Fruit fly (Drosophila melanogaster) whole organism, embryonic: ENCODE results near the gene CDase.

ENCODE experiments used
- B-H2 ChIP-seq: fragments of 200-800 bp; sonication (Bioruptor generic); optimal IDR thresholded peaks from 2 replicates; lab custom pipeline; 2018; ENCODE audit warnings: missing biosample characterization, mild to moderate bottlenecking, missing genetic modification characterization
- BEAF-32 ChIP-seq: fragments of 200-800 bp; sonication (Bioruptor generic); optimal IDR thresholded peaks from 3 replicates; lab custom pipeline; 2017; ENCODE audit warnings: missing biosample characterization, missing genetic modification characterization, mild to moderate bottlenecking, moderate library complexity, missing genetic modification reagents
- CG12104 ChIP-seq: fragments of 200-800 bp; sonication (Bioruptor generic); optimal IDR thresholded peaks from 3 replicates; lab custom pipeline; 2016; ENCODE audit warnings: missing biosample characterization, missing genetic modification characterization
- CG15514 ChIP-seq: fragments of 200-800 bp; sonication (Bioruptor generic); optimal IDR thresholded peaks from 3 replicates; lab custom pipeline; 2017; ENCODE audit warnings: missing biosample characterization, missing genetic modification characterization, mild to moderate bottlenecking, moderate library complexity, missing genetic modification reagents
- CG1603 ChIP-seq: fragments of 200-800 bp; sonication (Bioruptor generic); optimal IDR thresholded peaks from 2 replicates; lab custom pipeline; 2019; ENCODE audit warnings: missing biosample characterization, mild to moderate bottlenecking, missing genetic modification characterization, moderate library complexity
- CG31365 ChIP-seq: fragments of 200-800 bp; sonication (Bioruptor generic); optimal IDR thresholded peaks from 2 replicates; lab custom pipeline; 2018; ENCODE audit warnings: missing biosample characterization, mild to moderate bottlenecking, missing genetic modification characterization
- CG32532 ChIP-seq: fragments of 200-800 bp; sonication (Bioruptor generic); IDR thresholded peaks from 2 replicates; pipeline ENCODE4 v1.3.6; 2022; ENCODE audit warnings: missing biosample characterization, missing genetic modification characterization
- CG3407 ChIP-seq: fragments of 200-800 bp; sonication (Bioruptor generic); optimal IDR thresholded peaks from 2 replicates; lab custom pipeline; 2018; ENCODE audit warnings: missing biosample characterization, mild to moderate bottlenecking, missing genetic modification characterization
- CG4854 ChIP-seq: fragments of 200-800 bp; sonication (Bioruptor generic); optimal IDR thresholded peaks from 2 replicates; lab custom pipeline; 2016; ENCODE audit warnings: missing biosample characterization, missing genetic modification characterization, inconsistent platforms
- CG6683 ChIP-seq: fragments of 200-800 bp; sonication (Bioruptor generic); optimal IDR thresholded peaks from 2 replicates; lab custom pipeline; 2017; ENCODE audit warnings: missing biosample characterization, mild to moderate bottlenecking, missing genetic modification characterization, missing genetic modification reagents
- CG6791 ChIP-seq: fragments of 200-800 bp; sonication (Bioruptor generic); IDR thresholded peaks from 3 replicates; pipeline ENCODE4 v1.3.6; 2022; ENCODE audit warnings: missing biosample characterization, missing genetic modification characterization; ENCODE audit not compliant: partially characterized antibody
- CG7963 ChIP-seq: fragments of 200-800 bp; sonication (Bioruptor generic); IDR thresholded peaks from 3 replicates; pipeline ENCODE4 v1.3.6; 2022; ENCODE audit warnings: missing biosample characterization, missing genetic modification characterization; ENCODE audit not compliant: partially characterized antibody
- CG7987 ChIP-seq: fragments of 200-800 bp; sonication (Bioruptor generic); optimal IDR thresholded peaks from 2 replicates; lab custom pipeline; 2018; ENCODE audit warnings: missing biosample characterization, mild to moderate bottlenecking, missing genetic modification characterization, moderate library complexity
- CG8478 ChIP-seq: fragments of >200 bp; optimal IDR thresholded peaks from 2 replicates; lab custom pipeline; 2018
- Deaf1 ChIP-seq: fragments of 200-800 bp; optimal IDR thresholded peaks from 3 replicates; lab custom pipeline; 2019; ENCODE audit warnings: missing biosample characterization, mild to moderate bottlenecking, missing genetic modification characterization, moderate library complexity
- E2f1 ChIP-seq: fragments of 200-800 bp; sonication (Bioruptor generic); IDR thresholded peaks from 2 replicates; pipeline ENCODE4 v1.3.6; 2022; ENCODE audit warnings: missing biosample characterization, missing genetic modification characterization
- Ets65A ChIP-seq: fragments of 200-800 bp; sonication (Bioruptor generic); peaks from one replicate; lab custom pipeline; 2016; ENCODE audit warnings: missing biosample characterization, missing genetic modification characterization
- Hey ChIP-seq: fragments of 200-800 bp; sonication (Bioruptor generic); optimal IDR thresholded peaks from 3 replicates; lab custom pipeline; 2018; ENCODE audit warnings: missing biosample characterization, mild to moderate bottlenecking, missing genetic modification characterization
- HmgD ChIP-seq: fragments of 200-800 bp; sonication (Bioruptor generic); optimal IDR thresholded peaks from 3 replicates; lab custom pipeline; 2016; ENCODE audit warnings: missing biosample characterization, missing genetic modification characterization
- Hmr ChIP-seq: fragments of 200-800 bp; sonication (Bioruptor generic); optimal IDR thresholded peaks from 3 replicates; lab custom pipeline; 2017; ENCODE audit warnings: mild to moderate bottlenecking, missing biosample characterization, missing genetic modification reagents, missing genetic modification characterization
- Lim3 ChIP-seq: fragments of 200-800 bp; sonication (Bioruptor generic); IDR thresholded peaks from 2 replicates; pipeline ENCODE4 v1.3.6; 2022; ENCODE audit warnings: missing biosample characterization, missing genetic modification characterization
- MBD-R2 ChIP-seq: fragments of 200-800 bp; sonication (Bioruptor generic); IDR thresholded peaks from 2 replicates; pipeline ENCODE4 v1.3.6; 2022; ENCODE audit warnings: missing biosample characterization, missing genetic modification characterization
- Nf-YC ChIP-seq: fragments of 200-800 bp; optimal IDR thresholded peaks from 3 replicates; lab custom pipeline; 2019; ENCODE audit warnings: missing biosample characterization, mild to moderate bottlenecking, missing genetic modification characterization, moderate library complexity
- PHDP ChIP-seq: fragments of 200-800 bp; sonication (Bioruptor generic); optimal IDR thresholded peaks from 3 replicates; lab custom pipeline; 2018; ENCODE audit warnings: missing biosample characterization, mild to moderate bottlenecking, missing genetic modification characterization, moderate library complexity
- Ravus ChIP-seq: fragments of 200-800 bp; sonication (Bioruptor generic); IDR thresholded peaks from 2 replicates; pipeline ENCODE4 v1.3.6; 2022; ENCODE audit warnings: missing biosample characterization, missing genetic modification characterization
- Side ChIP-seq: fragments of 200-800 bp; sonication (Bioruptor generic); optimal IDR thresholded peaks from 2 replicates; lab custom pipeline; 2016; ENCODE audit warnings: missing biosample characterization, missing genetic modification characterization
- Sin3A ChIP-seq: fragments of >200 bp; optimal IDR thresholded peaks from 2 replicates; lab custom pipeline; 2018
- Sox100B ChIP-seq: fragments of 200-800 bp; sonication (Bioruptor generic); optimal IDR thresholded peaks from 3 replicates; lab custom pipeline; 2018; ENCODE audit warnings: missing biosample characterization, mild to moderate bottlenecking, missing genetic modification characterization
- crc ChIP-seq: fragments of 200-800 bp; sonication (Bioruptor generic); optimal IDR thresholded peaks from 2 replicates; lab custom pipeline; 2016; ENCODE audit warnings: missing biosample characterization, missing genetic modification characterization
- crp ChIP-seq, 2 experiments: fragments of 200-800 bp; sonication (Bioruptor generic); optimal IDR thresholded peaks; 2 replicates in 1 of 2; 3 replicates in 1 of 2; lab custom pipeline; 2017; ENCODE audit warnings: missing biosample characterization in 2 of 2, missing genetic modification characterization in 2 of 2, mild to moderate bottlenecking in 1 of 2, moderate library complexity in 1 of 2
- disco-r ChIP-seq: fragments of 200-800 bp; sonication (Bioruptor generic); optimal IDR thresholded peaks from 2 replicates; lab custom pipeline; 2016; ENCODE audit warnings: missing biosample characterization, missing genetic modification characterization
- exex ChIP-seq: fragments of 200-800 bp; sonication (Bioruptor generic); optimal IDR thresholded peaks from 4 replicates; lab custom pipeline; 2018; ENCODE audit warnings: missing biosample characterization, mild to moderate bottlenecking, missing genetic modification characterization, moderate library complexity
- gfzf ChIP-seq: fragments of 200-800 bp; sonication (Bioruptor generic); optimal IDR thresholded peaks from 2 replicates; lab custom pipeline; 2016; ENCODE audit warnings: missing biosample characterization, mild to moderate bottlenecking, missing genetic modification characterization, moderate library complexity
- hb ChIP-seq: fragments of 200-800 bp; sonication (Bioruptor generic); IDR thresholded peaks from 3 replicates; pipeline ENCODE4 v1.3.6; 2022; ENCODE audit warnings: missing biosample characterization, missing genetic modification characterization; ENCODE audit not compliant: partially characterized antibody
- hbn ChIP-seq: fragments of 200-800 bp; sonication (Bioruptor generic); IDR thresholded peaks from 2 replicates; pipeline ENCODE4 v1.3.6; 2022; ENCODE audit warnings: missing biosample characterization, missing genetic modification characterization; ENCODE audit not compliant: partially characterized antibody
- jigr1 ChIP-seq: fragments of 200-800 bp; sonication (Bioruptor generic); IDR thresholded peaks from 3 replicates; pipeline ENCODE4 v1.3.6; 2022; ENCODE audit warnings: missing biosample characterization, missing genetic modification characterization
- jing ChIP-seq: fragments of 200-800 bp; sonication (Bioruptor generic); optimal IDR thresholded peaks from 2 replicates; lab custom pipeline; 2018; ENCODE audit warnings: missing biosample characterization, mild to moderate bottlenecking, missing genetic modification characterization
- knrl ChIP-seq: fragments of 200-800 bp; sonication (Bioruptor generic); IDR thresholded peaks from 3 replicates; pipeline ENCODE4 v1.3.6; 2022; ENCODE audit warnings: missing biosample characterization, missing genetic modification characterization; ENCODE audit not compliant: partially characterized antibody
- mld ChIP-seq: fragments of 200-800 bp; sonication (Bioruptor generic); IDR thresholded peaks from 3 replicates; pipeline ENCODE4 v1.3.6; 2022; ENCODE audit warnings: missing biosample characterization, missing genetic modification characterization; ENCODE audit not compliant: partially characterized antibody
- nau ChIP-seq: fragments of 200-800 bp; sonication (Bioruptor generic); optimal IDR thresholded peaks from 3 replicates; lab custom pipeline; 2017; ENCODE audit warnings: missing biosample characterization, mild to moderate bottlenecking, missing genetic modification characterization, missing genetic modification reagents
- nerfin-2 ChIP-seq: fragments of 200-800 bp; sonication (Bioruptor generic); IDR thresholded peaks from 2 replicates; pipeline ENCODE4 v1.3.6; 2022; ENCODE audit warnings: missing biosample characterization, missing genetic modification characterization; ENCODE audit not compliant: partially characterized antibody
- psq ChIP-seq: fragments of 200-800 bp; sonication (Bioruptor generic); optimal IDR thresholded peaks from 2 replicates; lab custom pipeline; 2017; ENCODE audit warnings: missing biosample characterization, missing genetic modification characterization
- pzg ChIP-seq: fragments of 200-800 bp; sonication (Bioruptor generic); optimal IDR thresholded peaks from 3 replicates; lab custom pipeline; 2018; ENCODE audit warnings: missing biosample characterization, mild to moderate bottlenecking, missing genetic modification characterization, moderate library complexity
- ranshi ChIP-seq: fragments of 200-800 bp; sonication (Bioruptor generic); IDR thresholded peaks from 2 replicates; pipeline ENCODE4 v1.3.6; 2022; ENCODE audit warnings: missing biosample characterization, missing genetic modification characterization
- rib ChIP-seq: fragments of 200-800 bp; sonication (Bioruptor generic); IDR thresholded peaks from 2 replicates; pipeline ENCODE4 v1.3.6; 2022; ENCODE audit warnings: missing biosample characterization, missing genetic modification characterization
- sens ChIP-seq: fragments of 200-800 bp; sonication (Bioruptor generic); peaks from one replicate; lab custom pipeline; 2016; ENCODE audit warnings: missing biosample characterization, missing genetic modification characterization
- sob ChIP-seq: fragments of 200-800 bp; sonication (Bioruptor generic); IDR thresholded peaks from 2 replicates; pipeline ENCODE4 v1.3.6; 2022; ENCODE audit warnings: missing biosample characterization, missing genetic modification characterization
- tna ChIP-seq: fragments of 200-800 bp; sonication (Bioruptor generic); IDR thresholded peaks from 2 replicates; pipeline ENCODE4 v1.3.6; 2022; ENCODE audit warnings: missing biosample characterization, missing genetic modification characterization; ENCODE audit not compliant: partially characterized antibody
- usp ChIP-seq: fragments of >200 bp; optimal IDR thresholded peaks from 2 replicates; lab custom pipeline; 2017; ENCODE audit warnings: missing biosample characterization, missing genetic modification characterization

Gene CDase

dm6 chr3R:30459066-30459935, at the start of gene CDase, which contains the start of gene CG2224 (continued):
- TF ChIP-seq PHDP (tag; lab: Kevin White, UChicago) (peak; percentile 8), CG8478 (lab: Kevin White, UChicago) (no peak), sens (GFP tag; lab: Kevin White, UChicago) (peak; percentile 55), exex (peak; percentile 71), CG1603 (peak; percentile 57), B-H2 (GFP tag; lab: Kevin White, UChicago) (no peak), Side (GFP tag; lab: Kevin White, UChicago) (no peak), hbn (peak; percentile 97), Ets65A (GFP tag; lab: Kevin White, UChicago) (peak; percentile 35), HmgD (no peak), psq (GFP tag; lab: Kevin White, UChicago) (no peak), jing (GFP tag; lab: Kevin White, UChicago) (no peak), crp (GFP tag; optimal IDR thresholded peaks at IDR 0.05; lab: Kevin White, UChicago) (peak; percentile 89 to 99), Lim3 (GFP tag; lab: Robert Waterston, UW) (no peak), knrl (GFP tag; lab: Robert Waterston, UW) (peak; percentile 77), nerfin-2 (GFP tag; lab: Robert Waterston, UW) (peak; percentile 87), nau (GFP tag; lab: Kevin White, UChicago) (no peak), CG15514 (GFP tag; lab: Kevin White, UChicago) (peak; percentile 62), CG7987 (no peak), Deaf1 (tag; lab: Kevin White, UChicago) (no peak), CG3407 (GFP tag; lab: Kevin White, UChicago) (no peak), gfzf (GFP tag; lab: Kevin White, UChicago) (peak; percentile 54), CG6791 (GFP tag; lab: Robert Waterston, UW) (peak; percentile 92), pzg (peak; percentile 75), BEAF-32 (GFP tag; lab: Kevin White, UChicago) (peak; percentile 82), tna (GFP tag; lab: Robert Waterston, UW) (peak; percentile 91), CG7963 (GFP tag; lab: Robert Waterston, UW) (peak; percentile 87), MBD-R2 (GFP tag; lab: Robert Waterston, UW) (peak; percentile 89), mld (GFP tag; lab: Robert Waterston, UW) (peak; percentile 79), Nf-YC (tag; lab: Kevin White, UChicago) (no peak)
- TF ChIP-seq, all 482 proteins: peak for 63

- TF ChIP-seq Sox100B (GFP tag; lab: Kevin White, UChicago), result peak; percentile 45
- TF ChIP-seq ranshi (GFP tag; lab: Robert Waterston, UW), result peak; percentile 63; the same call in 1 of the 2 replicates
- peak; percentile 42; the same call in 1 of the 2 replicates for TF ChIP-seq CG32532 (GFP tag; lab: Robert Waterston, UW)
- no peak for TF ChIP-seq disco-r (GFP tag; lab: Kevin White, UChicago)
- TF ChIP-seq CG31365, result no peak
- peak; percentile 41 for TF ChIP-seq E2f1 (GFP tag; lab: Robert Waterston, UW)
- no peak for TF ChIP-seq Sin3A (lab: Kevin White, UChicago)
- no peak for TF ChIP-seq Hey (tag; lab: Kevin White, UChicago)
- no peak for TF ChIP-seq crc
- no peak for TF ChIP-seq rib
- TF ChIP-seq CG6683, result no peak
- TF ChIP-seq hb (GFP tag; lab: Robert Waterston, UW), result no peak
- 0 out of 2 replicates have a peak, but pooled peaks have one; percentile 42 for TF ChIP-seq sob (GFP tag; lab: Robert Waterston, UW)
- TF ChIP-seq usp (GFP tag; lab: Kevin White, UChicago), result no peak
- TF ChIP-seq Ravus, result no peak
- TF ChIP-seq Ets65A (GFP tag; lab: Kevin White, UChicago), result no peak
- no peak for TF ChIP-seq Side (GFP tag; lab: Kevin White, UChicago)
- TF ChIP-seq jigr1 (GFP tag; lab: Robert Waterston, UW), result no peak
- TF ChIP-seq CG12104 (GFP tag; lab: Kevin White, UChicago), result peak; percentile 7
- peak; percentile 28 for TF ChIP-seq Hmr (GFP tag; lab: Kevin White, UChicago)
- TF ChIP-seq CG4854 (GFP tag; lab: Kevin White, UChicago), result no peak
Observed at dm6 chr3R:30413795-30414194, 45.5 kb upstream of the CDase start.
